Worm (Caenorhabditis elegans) whole organism, L4/young adult: Measurements from ENCODE around the gene sri-31.

Experiments used
- W03F9.2 ChIP-seq: fragments of 150-350 bp; optimal IDR thresholded peaks from 2 replicates; lab custom pipeline; 2014; ENCODE audit warnings: missing biosample characterization, missing genetic modification characterization
- him-1 ChIP-seq: sonication (generic microtip); optimal IDR thresholded peaks from 2 replicates; lab custom pipeline; 2016; ENCODE audit warnings: missing genotype, missing genetic modification reagents, missing genetic modification characterization, missing compliant biosample characterization

ce11 chrII:3063366-3063765 lies 12.6 kb downstream of the sri-31 start:
- TF ChIP-seq W03F9.2 (tag; lab: Kevin White, UChicago) (no peak), him-1 (tag; lab: Kevin White, UChicago) (no peak)
